Fruit fly (Drosophila melanogaster) whole organism, embryonic: Measurements from ENCODE around the gene Sgsf.

Source experiments
- Ada2b ChIP-seq: fragments of 200-800 bp; sonication (Bioruptor generic); IDR thresholded peaks from 2 replicates; pipeline ENCODE4 v1.3.6; 2022; ENCODE audit warnings: missing biosample characterization, missing genetic modification characterization
- Adf1 ChIP-seq: fragments of 200-800 bp; sonication (Bioruptor generic); IDR thresholded peaks from 2 replicates; pipeline ENCODE4 v1.3.6; 2022; ENCODE audit warnings: missing biosample characterization, missing genetic modification characterization
- Aef1 ChIP-seq: fragments of 200-800 bp; sonication (Bioruptor generic); IDR thresholded peaks from 3 replicates; pipeline ENCODE4 v1.3.6; 2022; ENCODE audit warnings: missing biosample characterization, missing genetic modification characterization
- B-H2 ChIP-seq: fragments of 200-800 bp; sonication (Bioruptor generic); optimal IDR thresholded peaks from 2 replicates; lab custom pipeline; 2018; ENCODE audit warnings: missing biosample characterization, mild to moderate bottlenecking, missing genetic modification characterization
- CG1024 ChIP-seq: fragments of 200-800 bp; sonication (Bioruptor generic); IDR thresholded peaks from 2 replicates; pipeline ENCODE4 v1.3.6; 2022; ENCODE audit warnings: missing biosample characterization, missing genetic modification characterization
- CG10654 ChIP-seq: fragments of 200-800 bp; sonication (Bioruptor generic); optimal IDR thresholded peaks from 2 replicates; lab custom pipeline; 2016; ENCODE audit warnings: missing biosample characterization, missing genetic modification characterization
- CG12155 ChIP-seq: fragments of 200-800 bp; sonication (Bioruptor generic); optimal IDR thresholded peaks from 3 replicates; lab custom pipeline; 2016; ENCODE audit warnings: missing biosample characterization, missing genetic modification characterization
- CG1233 ChIP-seq: fragments of 200-800 bp; sonication (Bioruptor generic); optimal IDR thresholded peaks from 4 replicates; lab custom pipeline; 2018; ENCODE audit warnings: missing biosample characterization, mild to moderate bottlenecking, missing genetic modification characterization
- CG13123 ChIP-seq: fragments of 200-800 bp; sonication (Bioruptor generic); optimal IDR thresholded peaks from 2 replicates; lab custom pipeline; 2016; ENCODE audit warnings: missing biosample characterization, missing genetic modification characterization
- CG15696 ChIP-seq: fragments of 200-800 bp; sonication (Bioruptor generic); optimal IDR thresholded peaks from 2 replicates; lab custom pipeline; 2019; ENCODE audit warnings: missing biosample characterization, mild to moderate bottlenecking, missing genetic modification characterization, moderate library complexity
- CG1603 ChIP-seq: fragments of 200-800 bp; sonication (Bioruptor generic); optimal IDR thresholded peaks from 2 replicates; lab custom pipeline; 2019; ENCODE audit warnings: missing biosample characterization, mild to moderate bottlenecking, missing genetic modification characterization, moderate library complexity
- CG17359 ChIP-seq: fragments of 200-800 bp; sonication (Bioruptor generic); optimal IDR thresholded peaks from 3 replicates; lab custom pipeline; 2018; ENCODE audit warnings: missing biosample characterization, mild to moderate bottlenecking, missing genetic modification characterization, moderate library complexity
- CG17361 ChIP-seq: fragments of 200-800 bp; sonication (Bioruptor generic); IDR thresholded peaks from 3 replicates; pipeline ENCODE4 v1.3.6; 2022; ENCODE audit warnings: missing biosample characterization, missing genetic modification characterization
- CG2129 ChIP-seq: fragments of 200-800 bp; sonication (Bioruptor generic); IDR thresholded peaks from 2 replicates; pipeline ENCODE4 v1.3.6; 2022; ENCODE audit warnings: missing biosample characterization, missing genetic modification characterization; ENCODE audit not compliant: partially characterized antibody
- CG30020 ChIP-seq: fragments of 200-800 bp; optimal IDR thresholded peaks from 2 replicates; lab custom pipeline; 2019; ENCODE audit warnings: missing biosample characterization, mild to moderate bottlenecking, missing genetic modification characterization, moderate library complexity
- CG3065 ChIP-seq: fragments of 200-800 bp; sonication (Bioruptor generic); optimal IDR thresholded peaks from 2 replicates; lab custom pipeline; 2016; ENCODE audit warnings: missing biosample characterization, missing genetic modification characterization
- CG31224 ChIP-seq: fragments of 200-800 bp; sonication (Bioruptor generic); IDR thresholded peaks from 2 replicates; pipeline ENCODE4 v1.3.6; 2022; ENCODE audit warnings: missing biosample characterization, missing genetic modification characterization
- CG34376 ChIP-seq: fragments of 200-800 bp; sonication (Bioruptor generic); optimal IDR thresholded peaks from 2 replicates; lab custom pipeline; 2018; ENCODE audit warnings: missing biosample characterization, mild to moderate bottlenecking, missing genetic modification characterization
- CG3726 ChIP-seq: fragments of 200-800 bp; sonication (Bioruptor generic); IDR thresholded peaks from 3 replicates; pipeline ENCODE4, ENCODE4 v1.3.6; 2022; ENCODE audit warnings: missing biosample characterization, missing genetic modification characterization
- CG4282 ChIP-seq: fragments of 200-800 bp; sonication (Bioruptor generic); optimal IDR thresholded peaks from 2 replicates; lab custom pipeline; 2016; ENCODE audit warnings: missing biosample characterization, missing genetic modification characterization
- CG7928 ChIP-seq: fragments of 200-800 bp; sonication (Bioruptor generic); optimal IDR thresholded peaks from 2 replicates; lab custom pipeline; 2017; ENCODE audit warnings: missing biosample characterization, mild to moderate bottlenecking, missing genetic modification characterization
- CG8281 ChIP-seq: fragments of 200-800 bp; sonication (Bioruptor generic); optimal IDR thresholded peaks from 2 replicates; lab custom pipeline; 2018; ENCODE audit warnings: missing biosample characterization, mild to moderate bottlenecking, missing genetic modification characterization, moderate library complexity
- CoRest ChIP-seq: fragments of 200-800 bp; sonication (Bioruptor generic); optimal IDR thresholded peaks from 3 replicates; lab custom pipeline; 2018; ENCODE audit warnings: missing biosample characterization, mild to moderate bottlenecking, missing genetic modification characterization, moderate library complexity
- Dp ChIP-seq: fragments of 200-800 bp; sonication (Bioruptor generic); optimal IDR thresholded peaks from 2 replicates; lab custom pipeline; 2018; ENCODE audit warnings: missing biosample characterization, mild to moderate bottlenecking, missing genetic modification characterization, moderate library complexity
- Eip74EF ChIP-seq, 2 experiments: fragments of 200-800 bp in 1 of 2; fragments of >200 bp in 1 of 2; sonication (Bioruptor generic) in 1 of 2; optimal IDR thresholded peaks; 2 replicates each; lab custom pipeline; 2017 to 2019; ENCODE audit warnings: missing biosample characterization in 2 of 2, missing genetic modification characterization in 2 of 2, mild to moderate bottlenecking in 1 of 2, moderate library complexity in 1 of 2
- HHEX ChIP-seq: fragments of 200-800 bp; sonication (Bioruptor generic); optimal IDR thresholded peaks from 3 replicates; lab custom pipeline; 2017; ENCODE audit warnings: missing biosample characterization, mild to moderate bottlenecking, missing genetic modification characterization, missing genetic modification reagents
- HmgZ ChIP-seq: fragments of 200-800 bp; sonication (Bioruptor generic); optimal IDR thresholded peaks from 2 replicates; lab custom pipeline; 2018; ENCODE audit warnings: missing biosample characterization, mild to moderate bottlenecking, missing genetic modification characterization
- Hr3 ChIP-seq: fragments of 200-800 bp; sonication (Bioruptor generic); optimal IDR thresholded peaks from 3 replicates; lab custom pipeline; 2016; ENCODE audit warnings: missing biosample characterization, missing genetic modification characterization
- Kr ChIP-seq: fragments of 200-800 bp; sonication (Bioruptor generic); optimal IDR thresholded peaks from 2 replicates; lab custom pipeline; 2017; ENCODE audit warnings: missing biosample characterization, mild to moderate bottlenecking, missing genetic modification characterization
- Sox102F ChIP-seq: fragments of 200-800 bp; sonication (Bioruptor generic); optimal IDR thresholded peaks from 2 replicates; lab custom pipeline; 2018; ENCODE audit warnings: missing biosample characterization, mild to moderate bottlenecking, missing genetic modification characterization, moderate library complexity
- Vsx1 ChIP-seq: fragments of 200-800 bp; sonication (Bioruptor generic); optimal IDR thresholded peaks from 2 replicates; lab custom pipeline; 2017; ENCODE audit warnings: missing biosample characterization, mild to moderate bottlenecking, missing genetic modification characterization, missing genetic modification reagents
- Xrp1 ChIP-seq: fragments of 200-800 bp; sonication (Bioruptor generic); IDR thresholded peaks from 2 replicates; pipeline ENCODE4 v1.3.6; 2022; ENCODE audit warnings: missing biosample characterization, missing genetic modification characterization
- abd-A ChIP-seq: fragments of 200-800 bp; sonication (Bioruptor generic); optimal IDR thresholded peaks from 3 replicates; lab custom pipeline; 2019; ENCODE audit warnings: missing biosample characterization, mild to moderate bottlenecking, missing genetic modification characterization, moderate library complexity
- bowl ChIP-seq: fragments of 200-800 bp; sonication (Bioruptor generic); IDR thresholded peaks from 2 replicates; pipeline ENCODE4 v1.3.6; 2022; ENCODE audit warnings: missing biosample characterization, missing genetic modification characterization
- cato ChIP-seq: fragments of 200-800 bp; sonication (Bioruptor generic); optimal IDR thresholded peaks from 2 replicates; lab custom pipeline; 2016; ENCODE audit warnings: missing biosample characterization, missing genetic modification characterization, borderline replicate concordance
- crc ChIP-seq: fragments of 200-800 bp; sonication (Bioruptor generic); optimal IDR thresholded peaks from 2 replicates; lab custom pipeline; 2016; ENCODE audit warnings: missing biosample characterization, missing genetic modification characterization
- crp ChIP-seq, 2 experiments: fragments of 200-800 bp; sonication (Bioruptor generic); optimal IDR thresholded peaks; 2 replicates in 1 of 2; 3 replicates in 1 of 2; lab custom pipeline; 2017; ENCODE audit warnings: missing biosample characterization in 2 of 2, missing genetic modification characterization in 2 of 2, mild to moderate bottlenecking in 1 of 2, moderate library complexity in 1 of 2
- ems ChIP-seq: fragments of 200-800 bp; sonication (Bioruptor generic); optimal IDR thresholded peaks from 3 replicates; lab custom pipeline; 2016; ENCODE audit warnings: missing biosample characterization, missing genetic modification characterization
- fu2 ChIP-seq: fragments of 200-800 bp; sonication (Bioruptor generic); optimal IDR thresholded peaks from 2 replicates; lab custom pipeline; 2016; ENCODE audit warnings: missing biosample characterization, missing genetic modification characterization
- gcm ChIP-seq: fragments of 200-800 bp; sonication (Bioruptor generic); optimal IDR thresholded peaks from 2 replicates; lab custom pipeline; 2019; ENCODE audit warnings: missing biosample characterization, mild to moderate bottlenecking, missing genetic modification characterization, moderate library complexity
- her ChIP-seq: fragments of 200-800 bp; sonication (Bioruptor generic); optimal IDR thresholded peaks from 2 replicates; lab custom pipeline; 2016; ENCODE audit warnings: missing biosample characterization, missing genetic modification characterization
- jing ChIP-seq: fragments of 200-800 bp; sonication (Bioruptor generic); optimal IDR thresholded peaks from 2 replicates; lab custom pipeline; 2018; ENCODE audit warnings: missing biosample characterization, mild to moderate bottlenecking, missing genetic modification characterization
- klu ChIP-seq: fragments of 200-800 bp; sonication (Bioruptor generic); IDR thresholded peaks from 2 replicates; pipeline ENCODE4 v1.3.6; 2022; ENCODE audit warnings: missing biosample characterization, missing genetic modification characterization
- lov ChIP-seq, 2 experiments: fragments of 200-800 bp in 1 of 2; fragments of >200 bp in 1 of 2; sonication (Bioruptor generic) in 1 of 2; IDR thresholded peaks in 1 of 2; optimal IDR thresholded peaks in 1 of 2; 2 replicates in 1 of 2; 3 replicates in 1 of 2; pipeline versions ENCODE4 v1.3.6 to Lab custom; 2017 to 2022; ENCODE audit warnings: missing biosample characterization in 1 of 2, missing genetic modification characterization in 1 of 2
- peb ChIP-seq: fragments of 200-800 bp; sonication (Bioruptor generic); IDR thresholded peaks from 2 replicates; pipeline ENCODE4 v1.3.6; 2022; ENCODE audit warnings: missing biosample characterization, missing genetic modification characterization
- ro ChIP-seq: fragments of 200-800 bp; sonication (Bioruptor generic); IDR thresholded peaks from 2 replicates; pipeline ENCODE4 v1.3.6; 2022; ENCODE audit warnings: missing biosample characterization, missing genetic modification characterization
- scrt ChIP-seq: fragments of 200-800 bp; sonication (Bioruptor generic); optimal IDR thresholded peaks from 2 replicates; lab custom pipeline; 2018; ENCODE audit warnings: missing biosample characterization, mild to moderate bottlenecking, missing genetic modification characterization, moderate library complexity
- sens ChIP-seq: fragments of 200-800 bp; sonication (Bioruptor generic); peaks from one replicate; lab custom pipeline; 2016; ENCODE audit warnings: missing biosample characterization, missing genetic modification characterization
- sob ChIP-seq: fragments of 200-800 bp; sonication (Bioruptor generic); IDR thresholded peaks from 2 replicates; pipeline ENCODE4 v1.3.6; 2022; ENCODE audit warnings: missing biosample characterization, missing genetic modification characterization
- unc-4 ChIP-seq: fragments of 200-800 bp; sonication (Bioruptor generic); IDR thresholded peaks from 2 replicates; pipeline ENCODE4 v1.3.6; 2022; ENCODE audit warnings: missing biosample characterization, missing genetic modification characterization; ENCODE audit not compliant: partially characterized antibody

Sgsf gene

dm6 chr3R:12350497-12350896, 9.0 kb downstream of the Sgsf start, which contains the start of gene CG10038 (continued):
- peak; percentile 47 for TF ChIP-seq CG7928 (GFP tag; lab: Kevin White, UChicago)
- TF ChIP-seq HHEX (GFP tag; lab: Kevin White, UChicago), result no peak
- TF ChIP-seq ro (GFP tag; lab: Robert Waterston, UW), result peak; percentile 25; the same call in 1 of the 2 replicates
- no peak for TF ChIP-seq CG13123 (GFP tag; lab: Kevin White, UChicago)
- no peak for TF ChIP-seq crc
- no peak for TF ChIP-seq peb (GFP tag; lab: Robert Waterston, UW)
- TF ChIP-seq CG30020 (tag; lab: Kevin White, UChicago), result peak; percentile 38
- TF ChIP-seq CG17361, result peak; percentile 37; the same call in 2 of the 3 replicates
- no peak for TF ChIP-seq CG8281
- peak; percentile 77 for TF ChIP-seq sens (GFP tag; lab: Kevin White, UChicago)
- TF ChIP-seq gcm (GFP tag; lab: Kevin White, UChicago), result no peak
- TF ChIP-seq Kr (GFP tag; lab: Kevin White, UChicago), result no peak
- no peak for TF ChIP-seq klu (GFP tag; lab: Robert Waterston, UW)
- no peak for TF ChIP-seq scrt (GFP tag; lab: Kevin White, UChicago)
- TF ChIP-seq Adf1 (GFP tag; lab: Robert Waterston, UW), result peak; percentile 25; the same call in 1 of the 2 replicates
- TF ChIP-seq CG1024 (GFP tag; lab: Robert Waterston, UW), result no peak
- peak in 1 of 2 experiments; percentile 23 for TF ChIP-seq crp (GFP tag; optimal IDR thresholded peaks at IDR 0.05; lab: Kevin White, UChicago)
- no peak for TF ChIP-seq B-H2 (GFP tag; lab: Kevin White, UChicago)
- TF ChIP-seq Ada2b (GFP tag; lab: Robert Waterston, UW), result no peak
- no peak for TF ChIP-seq jing (GFP tag; lab: Kevin White, UChicago)
- TF ChIP-seq CG10654 (GFP tag; lab: Kevin White, UChicago), result peak; percentile 3
- TF ChIP-seq CoRest (tag; lab: Kevin White, UChicago), result peak; percentile 78
- TF ChIP-seq her (GFP tag; lab: Kevin White, UChicago), result no peak
- TF ChIP-seq Aef1 (GFP tag; lab: Robert Waterston, UW), result peak; percentile 31; the same call in 1 of the 3 replicates
- peak; percentile 56; the same call in 1 of the 2 replicates for TF ChIP-seq sob (GFP tag; lab: Robert Waterston, UW)
- peak; percentile 69 for TF ChIP-seq CG1603 (tag; lab: Kevin White, UChicago)
- peak; percentile 77 for TF ChIP-seq CG2129 (GFP tag; lab: Robert Waterston, UW)
- TF ChIP-seq Dp (GFP tag; lab: Kevin White, UChicago), result peak; percentile 59
- no peak for TF ChIP-seq CG34376 (GFP tag; lab: Kevin White, UChicago)
- no peak for TF ChIP-seq CG3726 (GFP tag; lab: Robert Waterston, UW)
- peak; percentile 76 for TF ChIP-seq HmgZ (tag; lab: Kevin White, UChicago)
- no peak for TF ChIP-seq CG31224 (GFP tag; lab: Robert Waterston, UW)
- no peak for TF ChIP-seq Eip74EF (GFP tag; optimal IDR thresholded peaks at IDR 0.05; lab: Kevin White, UChicago)
- TF ChIP-seq CG17359 (tag; lab: Kevin White, UChicago), result no peak
- TF ChIP-seq Vsx1 (GFP tag; lab: Kevin White, UChicago), result no peak
- no peak for TF ChIP-seq fu2 (GFP tag; lab: Kevin White, UChicago)
- no peak for TF ChIP-seq cato (GFP tag; lab: Kevin White, UChicago)
- peak; percentile 12 for TF ChIP-seq CG12155 (GFP tag; lab: Kevin White, UChicago)
- no peak for TF ChIP-seq bowl (GFP tag; lab: Robert Waterston, UW)
- TF ChIP-seq Sox102F (GFP tag; lab: Kevin White, UChicago), result peak; percentile 20
- TF ChIP-seq CG1233 (GFP tag; lab: Kevin White, UChicago), result no peak
- no peak for TF ChIP-seq CG3065 (GFP tag; lab: Kevin White, UChicago)
- TF ChIP-seq Xrp1 (GFP tag; lab: Robert Waterston, UW), result peak; percentile 28; the same call in 1 of the 2 replicates
- TF ChIP-seq CG4282 (GFP tag; lab: Kevin White, UChicago), result no peak
- TF ChIP-seq ems (GFP tag; lab: Kevin White, UChicago), result no peak
- TF ChIP-seq CG15696, result no peak
- TF ChIP-seq lov (optimal IDR thresholded peaks at IDR 0.05; lab: Kevin White, UChicago), result no peak
- TF ChIP-seq lov (GFP tag; IDR thresholded peaks at IDR 0.05; lab: Robert Waterston, UW), result no peak
- no peak for TF ChIP-seq abd-A
- peak; percentile 36 for TF ChIP-seq Hr3 (GFP tag; lab: Kevin White, UChicago)
- TF ChIP-seq unc-4 (GFP tag; lab: Robert Waterston, UW), result peak; percentile 94
